Fruit fly (Drosophila melanogaster): ENCODE results near the gene heca.

heca gene

DNA sequence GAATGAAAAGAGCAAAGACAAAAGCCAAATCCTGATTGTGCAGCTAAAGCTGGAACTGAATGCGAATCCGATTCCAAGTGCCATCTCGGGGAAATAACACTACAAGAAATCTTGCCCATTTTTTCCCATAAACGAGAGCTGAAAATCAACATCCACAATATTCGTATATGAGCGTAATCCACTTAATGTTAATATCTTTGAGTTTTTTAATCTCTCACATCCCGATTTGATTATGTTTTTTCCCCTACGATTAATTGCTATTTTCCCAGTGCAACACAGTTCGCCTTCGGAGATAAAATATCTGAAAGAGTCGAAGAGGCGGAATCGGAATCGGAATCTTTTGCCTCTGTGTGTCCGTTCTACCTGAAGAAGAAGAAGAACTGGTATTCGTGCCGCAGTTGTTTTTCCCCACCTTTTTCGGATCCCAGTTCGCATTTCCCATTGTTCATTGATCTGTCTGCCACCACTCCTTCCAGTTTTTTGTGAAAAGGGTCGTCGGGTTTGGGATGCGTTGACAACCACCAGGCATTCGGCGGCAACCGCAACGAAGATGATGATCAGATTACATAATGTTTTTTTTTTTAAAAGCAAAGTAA is 56.7 kb downstream of the heca start (continued):
- TF ChIP-seq Sox14 (GFP tag; optimal IDR thresholded peaks at IDR 0.05) (peak; percentile 89), CG10631 (GFP tag; optimal IDR thresholded peaks at IDR 0.05) (peak; percentile 86), CG6792 (GFP tag; optimal IDR thresholded peaks at IDR 0.05) (peak; percentile 82), Smox (GFP tag; optimal IDR thresholded peaks at IDR 0.05) (peak; percentile 89), dac (GFP tag; optimal IDR thresholded peaks at IDR 0.05) (no peak), CG10669 (GFP tag; optimal IDR thresholded peaks at IDR 0.05) (peak; percentile 84), CG8632 (GFP tag; optimal IDR thresholded peaks at IDR 0.05) (peak; percentile 80), CG6276 (GFP tag; optimal IDR thresholded peaks at IDR 0.05) (peak; percentile 1), CG9139 (GFP tag; optimal IDR thresholded peaks at IDR 0.05) (peak; percentile 57), CG11902 (GFP tag; optimal IDR thresholded peaks at IDR 0.05) (peak; percentile 73), Hr4 (GFP tag; optimal IDR thresholded peaks at IDR 0.05) (no peak), CG1621 (tag; optimal IDR thresholded peaks at IDR 0.05) (peak; percentile 74), achi (GFP tag; optimal IDR thresholded peaks at IDR 0.05) (peak; percentile 79), spab (GFP tag; optimal IDR thresholded peaks at IDR 0.05) (peak; percentile 66), vri (GFP tag; optimal IDR thresholded peaks at IDR 0.05) (peak; percentile 64), acj6 (GFP tag; optimal IDR thresholded peaks at IDR 0.05) (peak; percentile 81), Sox15 (GFP tag; optimal IDR thresholded peaks at IDR 0.05) (peak; percentile 68), topi (GFP tag; optimal IDR thresholded peaks at IDR 0.05) (peak; percentile 90), CG4318 (GFP tag; optimal IDR thresholded peaks at IDR 0.05) (no peak), CG3919 (GFP tag; optimal IDR thresholded peaks at IDR 0.05) (peak; percentile 86), net (GFP tag; optimal IDR thresholded peaks at IDR 0.05) (peak; percentile 60), CG6163 (GFP tag; IDR thresholded peaks at IDR 0.05) (peak; percentile 88)

DNA sequence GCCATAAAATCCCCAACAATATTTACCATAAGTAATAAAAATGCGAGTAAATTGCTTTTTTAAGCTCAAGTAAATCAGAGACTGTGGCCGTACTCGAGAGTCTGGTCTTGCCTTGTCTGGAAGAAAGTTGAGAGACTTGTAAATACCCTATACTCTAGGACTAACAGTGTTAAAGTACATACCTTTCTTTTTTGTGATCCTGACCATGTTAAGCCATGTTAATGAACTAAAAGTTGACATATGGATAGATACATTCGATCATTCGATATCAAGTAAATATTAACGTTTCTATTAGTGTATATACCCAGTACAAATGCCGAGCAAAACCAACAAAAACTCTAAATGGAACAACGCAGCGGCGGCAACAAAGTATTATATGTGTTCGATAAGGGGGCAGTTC is 58.4 kb downstream of the heca start:
- peak; percentile 72 for TF ChIP-seq Hr39 (GFP tag; optimal IDR thresholded peaks at IDR 0.05)
- peak; percentile 96 for TF ChIP-seq Eip78C (GFP tag)
- no peak for TF ChIP-seq fkh (GFP tag; optimal IDR thresholded peaks at IDR 0.05)
- peak; percentile 52 for TF ChIP-seq Sox15 (GFP tag; optimal IDR thresholded peaks at IDR 0.05)
- TF ChIP-seq CG15336 (GFP tag; IDR thresholded peaks at IDR 0.05) = peak; percentile 82
- peak; percentile 76 for TF ChIP-seq acj6 (GFP tag; optimal IDR thresholded peaks at IDR 0.05)
- TF ChIP-seq CG1621 (tag; optimal IDR thresholded peaks at IDR 0.05) = peak; percentile 80
- no peak for TF ChIP-seq Eip93F (GFP tag; optimal IDR thresholded peaks at IDR 0.05)
- peak; percentile 75 for TF ChIP-seq CG6808 (GFP tag; optimal IDR thresholded peaks at IDR 0.05)
- peak; percentile 79 for TF ChIP-seq Sox14 (GFP tag; optimal IDR thresholded peaks at IDR 0.05)
- peak; percentile 86 for TF ChIP-seq Eip75B (GFP tag; optimal IDR thresholded peaks at IDR 0.05)
- TF ChIP-seq CG8632 (GFP tag; optimal IDR thresholded peaks at IDR 0.05) = peak; percentile 79
- peak; percentile 62 for TF ChIP-seq CG11762 (GFP tag; optimal IDR thresholded peaks at IDR 0.05; ENCODE audit: insufficient read depth)
- peak; percentile 62 for TF ChIP-seq Smox (GFP tag; optimal IDR thresholded peaks at IDR 0.05)
- TF ChIP-seq eg (GFP tag; IDR thresholded peaks at IDR 0.05) = peak; percentile 76
- peak; percentile 60 for TF ChIP-seq Sox102F (GFP tag; optimal IDR thresholded peaks at IDR 0.05)
- peak; percentile 82 for TF ChIP-seq topi (GFP tag; optimal IDR thresholded peaks at IDR 0.05)
- TF ChIP-seq fd85E (GFP tag; optimal IDR thresholded peaks at IDR 0.05) = peak; percentile 53
- no peak for TF ChIP-seq dac (GFP tag; optimal IDR thresholded peaks at IDR 0.05)
- TF ChIP-seq CG9139 (GFP tag; optimal IDR thresholded peaks at IDR 0.05) = peak; percentile 55
- TF ChIP-seq CG34406 (GFP tag; optimal IDR thresholded peaks at IDR 0.05) = peak; percentile 74
- TF ChIP-seq lz (GFP tag; optimal IDR thresholded peaks at IDR 0.05) = peak; percentile 76
- peak; percentile 70 for TF ChIP-seq CG11902 (GFP tag; optimal IDR thresholded peaks at IDR 0.05)
- TF ChIP-seq net (GFP tag; optimal IDR thresholded peaks at IDR 0.05) = peak; percentile 82
- peak; percentile 76 for TF ChIP-seq spab (GFP tag; optimal IDR thresholded peaks at IDR 0.05)
- peak; percentile 68 for TF ChIP-seq CG32006 (GFP tag; optimal IDR thresholded peaks at IDR 0.05)
- TF ChIP-seq Met (GFP tag; optimal IDR thresholded peaks at IDR 0.05) = peak; percentile 71
- TF ChIP-seq Lpt (GFP tag; optimal IDR thresholded peaks at IDR 0.05) = peak; percentile 68
- peak; percentile 91 for TF ChIP-seq svp (GFP tag)
- peak; percentile 77 for TF ChIP-seq CG10631 (GFP tag; optimal IDR thresholded peaks at IDR 0.05)
- TF ChIP-seq CG16779 (tag; optimal IDR thresholded peaks at IDR 0.05) = peak; percentile 73
- peak; percentile 66 for TF ChIP-seq vri (GFP tag; optimal IDR thresholded peaks at IDR 0.05)
- TF ChIP-seq Gug (GFP tag; IDR thresholded peaks at IDR 0.05) = peak; percentile 68
- peak; percentile 76 for TF ChIP-seq pdm3 (GFP tag; optimal IDR thresholded peaks at IDR 0.05)
- TF ChIP-seq CG11294 (GFP tag; IDR thresholded peaks at IDR 0.05) = peak; percentile 32; the same call in 1 of the 2 replicates
- peak; percentile 76 for TF ChIP-seq cyc (GFP tag; optimal IDR thresholded peaks at IDR 0.05)
- peak; percentile 72 for TF ChIP-seq Hr4 (GFP tag; optimal IDR thresholded peaks at IDR 0.05)
- TF ChIP-seq salr (GFP tag; optimal IDR thresholded peaks at IDR 0.05) = peak; percentile 32 to 48
- TF ChIP-seq CG6276 (GFP tag; optimal IDR thresholded peaks at IDR 0.05) = peak; percentile 60
- TF ChIP-seq CG6792 (GFP tag; optimal IDR thresholded peaks at IDR 0.05) = peak; percentile 81
- peak; percentile 39 for TF ChIP-seq CG4318 (GFP tag; optimal IDR thresholded peaks at IDR 0.05)
- peak; percentile 28 for TF ChIP-seq CG6854 (GFP tag; optimal IDR thresholded peaks at IDR 0.05)
- peak; percentile 83 for TF ChIP-seq CG8319 (GFP tag; optimal IDR thresholded peaks at IDR 0.05)

Measured in whole organism, prepupa.